Fruit fly (Drosophila melanogaster): ENCODE measurements around the gene CIA30.

Gene CIA30

DNA sequence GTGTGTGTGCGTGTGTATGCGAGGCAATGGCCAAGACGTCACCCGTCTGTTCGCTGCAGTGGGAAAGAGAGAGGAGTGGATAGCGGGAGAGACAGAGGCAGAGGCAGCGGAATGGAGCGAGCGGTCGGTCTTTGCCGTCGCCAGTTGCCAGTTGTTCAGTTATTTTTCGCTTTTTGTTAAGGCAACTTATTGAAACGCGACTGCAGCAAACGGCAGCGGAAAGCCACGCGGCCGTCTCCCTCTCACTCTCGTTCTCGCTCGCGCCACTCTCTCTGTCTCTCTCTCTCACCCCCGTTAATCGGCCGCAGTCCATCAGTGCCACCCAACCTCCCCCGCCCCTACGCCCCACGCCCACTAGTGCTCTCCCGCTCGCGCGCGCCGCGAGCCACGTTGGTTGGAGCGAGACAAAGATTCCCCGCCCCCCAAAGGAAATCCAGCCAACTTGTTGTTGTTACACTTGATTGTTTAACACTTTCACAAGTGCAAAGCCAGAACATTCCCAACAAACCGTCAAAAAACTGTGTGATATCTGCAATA is 36.1 kb downstream of the CIA30 start:
- TF ChIP-seq HLH106 (tag; optimal IDR thresholded peaks at IDR 0.05) (no peak), GATAd (GFP tag; optimal IDR thresholded peaks at IDR 0.05) (no peak), Dif (GFP tag; optimal IDR thresholded peaks at IDR 0.05; ENCODE audit: partially characterized antibody) (peak; percentile 94), woc (GFP tag; optimal IDR thresholded peaks at IDR 0.05) (no peak), jim (GFP tag; optimal IDR thresholded peaks at IDR 0.05) (peak; percentile 79), lola (GFP tag; optimal IDR thresholded peaks at IDR 0.05) (no peak), CG32264 (GFP tag; optimal IDR thresholded peaks at IDR 0.05) (no peak), brk (GFP tag; optimal IDR thresholded peaks at IDR 0.05) (no peak), br (GFP tag; optimal IDR thresholded peaks at IDR 0.05) (no peak), Hnf4 (GFP tag; optimal IDR thresholded peaks at IDR 0.05) (peak; percentile 43), Dfd (GFP tag; optimal IDR thresholded peaks at IDR 0.05) (no peak), OdsH (GFP tag; optimal IDR thresholded peaks at IDR 0.05) (peak; percentile 53), dmrt93B (GFP tag; optimal IDR thresholded peaks at IDR 0.05) (no peak), sage (GFP tag; optimal IDR thresholded peaks at IDR 0.05) (no peak), dl (GFP tag; optimal IDR thresholded peaks at IDR 0.05; ENCODE audit: insufficient read depth in 1 of 2, partially characterized antibody in 2 of 2) (peak; percentile 34 to 87), Jra (GFP tag; optimal IDR thresholded peaks at IDR 0.05) (no peak), CrebA (GFP tag; optimal IDR thresholded peaks at IDR 0.05; ENCODE audit: borderline replicate concordance) (peak; percentile 10), tai (GFP tag; optimal IDR thresholded peaks at IDR 0.05) (no peak), rgr (GFP tag; optimal IDR thresholded peaks at IDR 0.05) (peak; percentile 20), pan (optimal IDR thresholded peaks at IDR 0.05) (no peak), ey (GFP tag; optimal IDR thresholded peaks at IDR 0.05) (no peak), Abd-B (GFP tag; optimal IDR thresholded peaks at IDR 0.05) (no peak), sv (GFP tag; optimal IDR thresholded peaks at IDR 0.05) (no peak), CG9705 (GFP tag; optimal IDR thresholded peaks at IDR 0.05) (no peak), h (GFP tag; optimal IDR thresholded peaks at IDR 0.05) (peak; percentile 83), fru (GFP tag; optimal IDR thresholded peaks at IDR 0.05) (peak; percentile 14), Hr83 (GFP tag; optimal IDR thresholded peaks at IDR 0.05; ENCODE audit: poor library complexity, severe bottlenecking) (peak; percentile 63), N (GFP tag; optimal IDR thresholded peaks at IDR 0.05) (peak; percentile 26), usp (GFP tag; optimal IDR thresholded peaks at IDR 0.05) (no peak), Hr78 (GFP tag; optimal IDR thresholded peaks at IDR 0.05) (no peak), Mio (GFP tag; optimal IDR thresholded peaks at IDR 0.05) (no peak), Myc (optimal IDR thresholded peaks at IDR 0.05) (no peak), Rel (GFP tag; optimal IDR thresholded peaks at IDR 0.05) (no peak), Rel (tag; optimal IDR thresholded peaks at IDR 0.05) (peak; percentile 85), foxo (GFP tag; optimal IDR thresholded peaks at IDR 0.05) (peak in 1 of 2 experiments; percentile 10), Sp1 (GFP tag; optimal IDR thresholded peaks at IDR 0.05) (peak; percentile 56), Vsx2 (GFP tag; optimal IDR thresholded peaks at IDR 0.05; ENCODE audit: partially characterized antibody) (peak; percentile 3), dsf (GFP tag; optimal IDR thresholded peaks at IDR 0.05; ENCODE audit: borderline replicate concordance) (no peak), psq (GFP tag; optimal IDR thresholded peaks at IDR 0.05) (peak; percentile 64)

DNA sequence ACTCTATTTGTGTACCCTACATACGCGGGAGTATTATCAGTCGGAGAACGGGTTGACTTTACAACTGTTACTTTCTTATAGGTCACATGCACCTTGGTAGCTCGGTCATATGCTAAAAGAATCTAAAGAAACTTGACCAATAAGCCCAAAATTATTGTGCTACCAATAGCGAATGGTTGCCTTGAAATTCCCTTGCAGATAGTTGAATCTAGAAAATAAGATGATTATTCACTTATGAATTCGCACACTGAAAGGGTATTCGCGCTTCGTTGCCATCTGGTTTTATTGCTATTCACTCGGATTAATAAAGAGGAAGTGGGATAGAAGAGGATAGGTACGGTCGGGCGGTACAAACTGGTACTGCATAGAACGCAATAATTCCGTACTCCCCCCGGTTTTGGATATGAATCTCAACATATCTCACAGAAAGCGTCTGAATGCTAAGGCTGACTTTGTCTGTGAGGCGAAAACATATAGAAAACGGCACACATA is 37.1 kb downstream of the CIA30 start:
- TF ChIP-seq foxo (GFP tag; optimal IDR thresholded peaks at IDR 0.05) (peak; percentile 51 to 85), Abd-B (GFP tag; optimal IDR thresholded peaks at IDR 0.05) (no peak), Rel (GFP tag; optimal IDR thresholded peaks at IDR 0.05) (no peak), Rel (tag; optimal IDR thresholded peaks at IDR 0.05) (peak; percentile 90), OdsH (GFP tag; optimal IDR thresholded peaks at IDR 0.05) (peak; percentile 77), Sp1 (GFP tag; optimal IDR thresholded peaks at IDR 0.05) (peak; percentile 77), ey (GFP tag; optimal IDR thresholded peaks at IDR 0.05) (peak; percentile 90), CrebA (GFP tag; optimal IDR thresholded peaks at IDR 0.05; ENCODE audit: borderline replicate concordance) (no peak), psq (GFP tag; optimal IDR thresholded peaks at IDR 0.05) (no peak), lola (GFP tag; optimal IDR thresholded peaks at IDR 0.05) (no peak), CG9705 (GFP tag; optimal IDR thresholded peaks at IDR 0.05) (peak; percentile 58), brk (GFP tag; optimal IDR thresholded peaks at IDR 0.05) (no peak), woc (GFP tag; optimal IDR thresholded peaks at IDR 0.05) (peak; percentile 79), usp (GFP tag; optimal IDR thresholded peaks at IDR 0.05) (no peak), dl (GFP tag; optimal IDR thresholded peaks at IDR 0.05; ENCODE audit: insufficient read depth in 1 of 2, partially characterized antibody in 2 of 2) (no peak), Myc (optimal IDR thresholded peaks at IDR 0.05) (no peak), sv (GFP tag; optimal IDR thresholded peaks at IDR 0.05) (peak; percentile 75), Hr83 (GFP tag; optimal IDR thresholded peaks at IDR 0.05; ENCODE audit: poor library complexity, severe bottlenecking) (no peak), dmrt93B (GFP tag; optimal IDR thresholded peaks at IDR 0.05) (peak; percentile 61), rgr (GFP tag; optimal IDR thresholded peaks at IDR 0.05) (peak; percentile 78), CG32264 (GFP tag; optimal IDR thresholded peaks at IDR 0.05) (peak; percentile 52), h (GFP tag; optimal IDR thresholded peaks at IDR 0.05) (peak; percentile 69), GATAd (GFP tag; optimal IDR thresholded peaks at IDR 0.05) (no peak), Hnf4 (GFP tag; optimal IDR thresholded peaks at IDR 0.05) (peak; percentile 38), tai (GFP tag; optimal IDR thresholded peaks at IDR 0.05) (peak; percentile 43), pan (optimal IDR thresholded peaks at IDR 0.05) (no peak), sage (GFP tag; optimal IDR thresholded peaks at IDR 0.05) (no peak), Dif (GFP tag; optimal IDR thresholded peaks at IDR 0.05; ENCODE audit: partially characterized antibody) (no peak), fru (GFP tag; optimal IDR thresholded peaks at IDR 0.05) (peak; percentile 80), Jra (GFP tag; optimal IDR thresholded peaks at IDR 0.05) (no peak), Dfd (GFP tag; optimal IDR thresholded peaks at IDR 0.05) (no peak), dsf (GFP tag; optimal IDR thresholded peaks at IDR 0.05; ENCODE audit: borderline replicate concordance) (no peak), N (GFP tag; optimal IDR thresholded peaks at IDR 0.05) (no peak), Mio (GFP tag; optimal IDR thresholded peaks at IDR 0.05) (peak; percentile 46), jim (GFP tag; optimal IDR thresholded peaks at IDR 0.05) (no peak), br (GFP tag; optimal IDR thresholded peaks at IDR 0.05) (peak; percentile 84), Hr78 (GFP tag; optimal IDR thresholded peaks at IDR 0.05) (no peak), HLH106 (tag; optimal IDR thresholded peaks at IDR 0.05) (peak; percentile 81), Vsx2 (GFP tag; optimal IDR thresholded peaks at IDR 0.05; ENCODE audit: partially characterized antibody) (no peak)

All from whole organism, wandering third instar larva.